Worm (Caenorhabditis elegans) whole organism, L3 larva: ENCODE measurements around the gene pnp-1.

Experiments used
- R02D3.7 ChIP-seq: fragments of 150-350 bp; optimal IDR thresholded peaks from 2 replicates; lab custom pipeline; 2014; ENCODE audit warnings: missing biosample characterization, missing genetic modification characterization
- aly-2 ChIP-seq: fragments of 150-350 bp; optimal IDR thresholded peaks from 2 replicates; lab custom pipeline; 2014; ENCODE audit warnings: missing biosample characterization, missing genetic modification characterization
- ceh-28 ChIP-seq: fragments of 150-350 bp; optimal IDR thresholded peaks from 2 replicates; lab custom pipeline; 2014; ENCODE audit warnings: missing biosample characterization, missing genetic modification reagents, missing genetic modification characterization
- ceh-82 ChIP-seq: fragments of 150-350 bp; optimal IDR thresholded peaks from 2 replicates; lab custom pipeline; 2014; ENCODE audit warnings: missing biosample characterization, missing genetic modification characterization
- ceh-9 ChIP-seq: sonication (generic microtip); optimal IDR thresholded peaks from 2 replicates; lab custom pipeline; 2018; ENCODE audit warnings: missing biosample characterization, missing genetic modification characterization
- egl-27 ChIP-seq: sonication (generic microtip); optimal IDR thresholded peaks from 4 replicates; lab custom pipeline; 2017; ENCODE audit warnings: missing biosample characterization, missing genetic modification reagents, missing genetic modification characterization
- egl-5 ChIP-seq: fragments of 150-350 bp; optimal IDR thresholded peaks from 2 replicates; lab custom pipeline; 2017; ENCODE audit warnings: missing biosample characterization, missing genetic modification reagents, missing genetic modification characterization, inconsistent platforms
- elt-1 ChIP-seq: fragments of 150-350 bp; optimal IDR thresholded peaks from 2 replicates; lab custom pipeline; 2014; ENCODE audit warnings: missing biosample characterization, missing genetic modification characterization
- elt-3 ChIP-seq, 3 experiments: fragments of 150-350 bp in 1 of 3; sonication (generic microtip) in 2 of 3; optimal IDR thresholded peaks; 2 replicates in 2 of 3; 4 replicates in 1 of 3; lab custom pipeline; 2014 to 2017; ENCODE audit warnings: missing biosample characterization in 3 of 3, missing genetic modification characterization in 3 of 3
- hmg-11 ChIP-seq: sonication (generic microtip); optimal IDR thresholded peaks from 2 replicates; lab custom pipeline; 2016; ENCODE audit warnings: missing genetic modification characterization, missing compliant biosample characterization
- jun-1 ChIP-seq: fragments of 150-350 bp; optimal IDR thresholded peaks from 2 replicates; lab custom pipeline; 2014; ENCODE audit warnings: missing biosample characterization, missing genetic modification reagents, missing genetic modification characterization
- lin-15B ChIP-seq: fragments of 150-350 bp; optimal IDR thresholded peaks from 2 replicates; lab custom pipeline; 2014; ENCODE audit warnings: missing biosample characterization, missing genetic modification characterization
- lin-39 ChIP-seq: fragments of 150-350 bp; optimal IDR thresholded peaks from 2 replicates; lab custom pipeline; 2018; ENCODE audit warnings: missing biosample characterization, missing genetic modification reagents, missing genetic modification characterization
- lsy-12 ChIP-seq: sonication (generic microtip); optimal IDR thresholded peaks from 2 replicates; lab custom pipeline; 2016; ENCODE audit warnings: mild to moderate bottlenecking, missing genetic modification characterization, missing compliant biosample characterization
- mdl-1 ChIP-seq: fragments of 150-350 bp; optimal IDR thresholded peaks from 2 replicates; lab custom pipeline; 2014; ENCODE audit warnings: missing biosample characterization, missing genetic modification characterization
- mml-1 ChIP-seq: fragments of 150-350 bp; sonication (generic microtip); optimal IDR thresholded peaks from 3 replicates; lab custom pipeline; 2014; ENCODE audit warnings: missing biosample characterization, missing genetic modification characterization
- nhr-11 ChIP-seq: fragments of 150-350 bp; optimal IDR thresholded peaks from 2 replicates; lab custom pipeline; 2014; ENCODE audit warnings: missing biosample characterization, missing genetic modification characterization
- nhr-23 ChIP-seq: fragments of 150-350 bp; optimal IDR thresholded peaks from 2 replicates; lab custom pipeline; 2014; ENCODE audit warnings: missing biosample characterization, missing genetic modification reagents, missing genetic modification characterization
- nhr-25 ChIP-seq: sonication (generic microtip); optimal IDR thresholded peaks from 2 replicates; lab custom pipeline; 2017; ENCODE audit warnings: missing biosample characterization, missing genetic modification characterization
- nhr-43 ChIP-seq: sonication (generic microtip); optimal IDR thresholded peaks from 2 replicates; lab custom pipeline; 2016; ENCODE audit warnings: mild to moderate bottlenecking, missing genetic modification characterization, missing compliant biosample characterization; ENCODE audit not compliant: poor library complexity, severe bottlenecking
- nhr-67 ChIP-seq: fragments of 150-350 bp; optimal IDR thresholded peaks from 2 replicates; lab custom pipeline; 2014; ENCODE audit warnings: missing biosample characterization, missing genetic modification characterization
- pha-4 ChIP-seq: fragments of 150-350 bp; optimal IDR thresholded peaks from 2 replicates; lab custom pipeline; 2014; ENCODE audit warnings: missing biosample characterization, missing genetic modification reagents, missing genetic modification characterization
- pqm-1 ChIP-seq: fragments of 150-350 bp; optimal IDR thresholded peaks from 2 replicates; lab custom pipeline; 2017; ENCODE audit warnings: missing biosample characterization, missing genetic modification characterization, inconsistent platforms
- skn-1 ChIP-seq: fragments of 150-350 bp; optimal IDR thresholded peaks from 2 replicates; lab custom pipeline; 2014; ENCODE audit warnings: missing biosample characterization, missing genetic modification characterization
- tbx-2 ChIP-seq: sonication (generic microtip); optimal IDR thresholded peaks from 2 replicates; lab custom pipeline; 2016; ENCODE audit warnings: mild to moderate bottlenecking, missing genetic modification characterization, missing compliant biosample characterization
- unc-62 ChIP-seq: fragments of 150-350 bp; sonication (generic microtip); optimal IDR thresholded peaks from 4 replicates; lab custom pipeline; 2014; ENCODE audit warnings: missing biosample characterization, missing genetic modification reagents, missing genetic modification characterization
- zag-1 ChIP-seq: fragments of 150-350 bp; optimal IDR thresholded peaks from 2 replicates; lab custom pipeline; 2014; ENCODE audit warnings: missing biosample characterization, missing genetic modification characterization
- ztf-11 ChIP-seq: fragments of 150-350 bp; optimal IDR thresholded peaks from 2 replicates; lab custom pipeline; 2014; ENCODE audit warnings: missing biosample characterization, missing genetic modification characterization

The pnp-1 gene

ce11 chrIV:252454-252853 lies 45.6 kb downstream of the pnp-1 start, which contains the start of gene grl-19:
Gene grl-19 (minus strand): TSS chrIV:252554.
- TF ChIP-seq pha-4 (tag; lab: Kevin White, UChicago): no peak
- TF ChIP-seq elt-1 (tag; lab: Kevin White, UChicago): no peak
- no peak for TF ChIP-seq zag-1 (tag; lab: Kevin White, UChicago)
- TF ChIP-seq tbx-2 (tag; lab: Kevin White, UChicago): no peak
- TF ChIP-seq hmg-11 (tag; lab: Kevin White, UChicago): no peak
- TF ChIP-seq pqm-1 (tag; lab: Kevin White, UChicago): no peak

- TF ChIP-seq hmg-11 (tag; lab: Kevin White, UChicago): no peak
- TF ChIP-seq ceh-28 (tag; lab: Kevin White, UChicago): no peak
- TF ChIP-seq mdl-1 (tag; lab: Kevin White, UChicago): peak; percentile 88
- no peak for TF ChIP-seq lin-39
- no peak for TF ChIP-seq aly-2 (tag; lab: Kevin White, UChicago)
- TF ChIP-seq nhr-11 (tag; lab: Kevin White, UChicago): no peak
- no peak for TF ChIP-seq jun-1 (tag; lab: Kevin White, UChicago)
- TF ChIP-seq nhr-67 (tag; lab: Kevin White, UChicago): no peak
- TF ChIP-seq egl-5 (tag; lab: Kevin White, UChicago): no peak
- no peak for TF ChIP-seq R02D3.7 (tag; lab: Kevin White, UChicago)
- TF ChIP-seq nhr-23 (tag; lab: Kevin White, UChicago): peak; percentile 78
- TF ChIP-seq elt-1 (tag; lab: Kevin White, UChicago): no peak
- TF ChIP-seq lsy-12 (tag; lab: Kevin White, UChicago): no peak
- peak in 2 of 3 experiments; percentile 61 to 65 for TF ChIP-seq elt-3 (tag; optimal IDR thresholded peaks at IDR 0.05; lab: Kevin White, UChicago)
- TF ChIP-seq nhr-43 (tag; lab: Kevin White, UChicago): peak; percentile 69
- TF ChIP-seq nhr-25 (tag; lab: Kevin White, UChicago): peak; percentile 87
- TF ChIP-seq egl-27 (tag; lab: Kevin White, UChicago): no peak
These were observed 50.6 kb downstream of the pnp-1 start for ce11 chrIV:247494-247893.

ce11 chrIV:244843-245242 lies 53.3 kb downstream of the pnp-1 start, which contains the start of gene aass-1:
Gene aass-1 (plus strand): TSS chrIV:245143.
- TF ChIP-seq hmg-11 (tag; lab: Kevin White, UChicago) (no peak), nhr-25 (tag; lab: Kevin White, UChicago) (peak; percentile 44)
- TF ChIP-seq, all 47 proteins: peak for 1

ce11 chrIV:244278-244677 lies 53.8 kb downstream of the pnp-1 start:
- TF ChIP-seq mml-1: no peak
- no peak for TF ChIP-seq hmg-11 (tag; lab: Kevin White, UChicago)
- no peak for TF ChIP-seq skn-1 (tag; lab: Kevin White, UChicago)
- no peak for TF ChIP-seq tbx-2 (tag; lab: Kevin White, UChicago)
- TF ChIP-seq ceh-82 (tag; lab: Kevin White, UChicago): no peak
- TF ChIP-seq unc-62 (GFP tag; lab: Kevin White, UChicago): no peak
- TF ChIP-seq ztf-11 (tag; lab: Kevin White, UChicago): no peak
- no peak for TF ChIP-seq lin-15B (tag; lab: Kevin White, UChicago)
- no peak for TF ChIP-seq aly-2 (tag; lab: Kevin White, UChicago)
- TF ChIP-seq ceh-9 (tag; lab: Kevin White, UChicago): no peak
- no peak for TF ChIP-seq lsy-12 (tag; lab: Kevin White, UChicago)
